Fruit fly (Drosophila melanogaster): ENCODE measurements around the gene CG6333.

CG6333 gene

DNA sequence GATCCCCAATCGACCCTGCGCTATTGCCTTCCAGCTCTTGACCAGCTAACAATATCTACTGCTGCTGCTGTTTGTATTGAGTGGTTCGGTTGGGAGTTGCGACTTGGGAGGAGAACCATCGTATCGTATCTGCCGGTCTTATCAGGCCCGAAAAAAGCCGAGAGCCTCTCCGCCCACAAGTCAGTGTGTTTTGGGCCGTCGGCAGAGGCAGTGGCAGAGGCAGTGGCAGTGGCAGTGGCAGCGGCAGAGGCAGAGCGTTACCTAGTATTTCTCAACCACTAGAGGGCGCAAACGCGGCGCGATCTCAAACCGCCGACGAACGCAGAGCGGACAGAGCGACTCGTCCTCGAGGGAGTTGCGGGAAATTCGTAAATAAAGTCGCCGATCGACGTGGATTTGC lies 15.9 kb downstream of the CG6333 start, which contains the start of gene SecCl (continued):
- no peak for TF ChIP-seq tap (tag; optimal IDR thresholded peaks at IDR 0.05)
- peak; percentile 44 for TF ChIP-seq sug (tag; optimal IDR thresholded peaks at IDR 0.05)
- TF ChIP-seq Hr78 (GFP tag; optimal IDR thresholded peaks at IDR 0.05), result no peak
- no peak for TF ChIP-seq Trl (optimal IDR thresholded peaks at IDR 0.05)
- no peak for TF ChIP-seq Trl (GFP tag; optimal IDR thresholded peaks at IDR 0.05)
- no peak for TF ChIP-seq CG43689 (GFP tag; IDR thresholded peaks at IDR 0.05)
- TF ChIP-seq lov (optimal IDR thresholded peaks at IDR 0.05), result no peak
- 0 out of 3 replicates have a peak, but pooled peaks have one; percentile 20 for TF ChIP-seq lov (GFP tag; IDR thresholded peaks at IDR 0.05)
- TF ChIP-seq bigmax (GFP tag; optimal IDR thresholded peaks at IDR 0.05), result no peak
- TF ChIP-seq dm (GFP tag; optimal IDR thresholded peaks at IDR 0.05), result no peak
- no peak for TF ChIP-seq ERR (GFP tag; optimal IDR thresholded peaks at IDR 0.05)
- peak; percentile 87 for TF ChIP-seq CG5180 (GFP tag; optimal IDR thresholded peaks at IDR 0.05)
- TF ChIP-seq ap (GFP tag; IDR thresholded peaks at IDR 0.05), result no peak
- TF ChIP-seq psq (GFP tag; optimal IDR thresholded peaks at IDR 0.05), result no peak
- no peak for TF ChIP-seq CG17359 (tag; optimal IDR thresholded peaks at IDR 0.05)
- TF ChIP-seq Dad (GFP tag; optimal IDR thresholded peaks at IDR 0.05), result no peak
- no peak for TF ChIP-seq slou (GFP tag; optimal IDR thresholded peaks at IDR 0.05)
- no peak for TF ChIP-seq CG1792 (GFP tag; optimal IDR thresholded peaks at IDR 0.05)
- TF ChIP-seq YL-1 (GFP tag; optimal IDR thresholded peaks at IDR 0.05), result no peak
- TF ChIP-seq pfk (GFP tag; optimal IDR thresholded peaks at IDR 0.05), result no peak
- TF ChIP-seq CG7786 (GFP tag; optimal IDR thresholded peaks at IDR 0.05), result no peak
- TF ChIP-seq CG12659 (GFP tag; optimal IDR thresholded peaks at IDR 0.05), result no peak
- TF ChIP-seq CG7745 (tag; optimal IDR thresholded peaks at IDR 0.05), result no peak
- peak; percentile 55; the same call in 1 of the 3 replicates for TF ChIP-seq ci (GFP tag; IDR thresholded peaks at IDR 0.05)
- TF ChIP-seq grn (GFP tag; optimal IDR thresholded peaks at IDR 0.05), result peak; percentile 54
- peak; percentile 23 for TF ChIP-seq lab (GFP tag; optimal IDR thresholded peaks at IDR 0.05)
- TF ChIP-seq CG8290 (GFP tag; optimal IDR thresholded peaks at IDR 0.05), result peak; percentile 100
- TF ChIP-seq CG8290 (tag; optimal IDR thresholded peaks at IDR 0.05), result peak; percentile 63 to 95

DNA sequence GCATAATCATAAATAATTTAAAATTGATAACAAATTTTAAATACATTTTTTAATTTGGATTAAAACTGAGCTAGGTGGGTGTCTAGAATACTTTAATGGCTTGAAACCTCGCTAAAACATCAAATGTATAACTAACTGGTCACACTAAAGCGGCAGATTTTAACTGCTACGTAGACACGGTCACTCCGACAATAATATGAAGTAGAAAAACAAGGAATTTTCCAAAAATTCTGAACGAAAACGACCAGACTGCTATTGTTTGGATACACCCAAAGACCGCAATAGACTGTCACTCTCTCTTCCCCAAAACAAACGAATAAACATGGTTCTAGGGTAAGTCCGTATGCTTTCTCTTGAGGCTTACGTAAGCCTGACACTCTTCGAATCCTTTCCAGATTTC lies 20.2 kb downstream of the CG6333 start, which contains the start of gene QIL1:
TSS of gene QIL1 (plus strand) at position 142 of the 400 bp plus-strand sequence.
- TF ChIP-seq ewg (GFP tag; optimal IDR thresholded peaks at IDR 0.05) (no peak), dysf (GFP tag; IDR thresholded peaks at IDR 0.05) (no peak), exex (tag; optimal IDR thresholded peaks at IDR 0.05) (no peak), Nf-YC (tag; optimal IDR thresholded peaks at IDR 0.05) (peak; percentile 14), CG18764 (GFP tag; optimal IDR thresholded peaks at IDR 0.05) (no peak), yki (optimal IDR thresholded peaks at IDR 0.05) (no peak), Doc3 (GFP tag; IDR thresholded peaks at IDR 0.05; ENCODE audit: partially characterized antibody) (no peak), gem (tag; optimal IDR thresholded peaks at IDR 0.05) (peak; percentile 16), CG13296 (GFP tag; optimal IDR thresholded peaks at IDR 0.05) (no peak), Dll (GFP tag; IDR thresholded peaks at IDR 0.05; ENCODE audit: partially characterized antibody) (no peak), CG33213 (GFP tag; optimal IDR thresholded peaks at IDR 0.05) (peak; percentile 26), CG18011 (GFP tag; optimal IDR thresholded peaks at IDR 0.05) (no peak), corto (GFP tag; optimal IDR thresholded peaks at IDR 0.05) (no peak), zf30C (GFP tag; optimal IDR thresholded peaks at IDR 0.05) (no peak), CG2129 (GFP tag; IDR thresholded peaks at IDR 0.05; ENCODE audit: partially characterized antibody) (no peak), vfl (GFP tag; optimal IDR thresholded peaks at IDR 0.05) (no peak), CG12744 (GFP tag; optimal IDR thresholded peaks at IDR 0.05) (no peak), CoRest (tag; optimal IDR thresholded peaks at IDR 0.05) (peak; percentile 42), ap (GFP tag; IDR thresholded peaks at IDR 0.05) (no peak), Tbp (GFP tag; optimal IDR thresholded peaks at IDR 0.05) (no peak), jigr1 (GFP tag; IDR thresholded peaks at IDR 0.05) (peak; percentile 51; the same call in 1 of the 3 replicates), CG15269 (tag; optimal IDR thresholded peaks at IDR 0.05) (no peak), ato (GFP tag; IDR thresholded peaks at IDR 0.05; ENCODE audit: partially characterized antibody) (no peak), mirr (GFP tag; optimal IDR thresholded peaks at IDR 0.05) (no peak), Opbp (GFP tag; IDR thresholded peaks at IDR 0.05; ENCODE audit: partially characterized antibody) (peak; percentile 22; the same call in 1 of the 3 replicates), az2 (GFP tag; optimal IDR thresholded peaks at IDR 0.05) (no peak)

Measured in whole organism, embryonic.